Fruit fly (Drosophila melanogaster): ENCODE results near the gene Setd3.
A peak's percentile ranks its signal among the peaks of the same experiment; 100 is the strongest.

Setd3 gene

DNA sequence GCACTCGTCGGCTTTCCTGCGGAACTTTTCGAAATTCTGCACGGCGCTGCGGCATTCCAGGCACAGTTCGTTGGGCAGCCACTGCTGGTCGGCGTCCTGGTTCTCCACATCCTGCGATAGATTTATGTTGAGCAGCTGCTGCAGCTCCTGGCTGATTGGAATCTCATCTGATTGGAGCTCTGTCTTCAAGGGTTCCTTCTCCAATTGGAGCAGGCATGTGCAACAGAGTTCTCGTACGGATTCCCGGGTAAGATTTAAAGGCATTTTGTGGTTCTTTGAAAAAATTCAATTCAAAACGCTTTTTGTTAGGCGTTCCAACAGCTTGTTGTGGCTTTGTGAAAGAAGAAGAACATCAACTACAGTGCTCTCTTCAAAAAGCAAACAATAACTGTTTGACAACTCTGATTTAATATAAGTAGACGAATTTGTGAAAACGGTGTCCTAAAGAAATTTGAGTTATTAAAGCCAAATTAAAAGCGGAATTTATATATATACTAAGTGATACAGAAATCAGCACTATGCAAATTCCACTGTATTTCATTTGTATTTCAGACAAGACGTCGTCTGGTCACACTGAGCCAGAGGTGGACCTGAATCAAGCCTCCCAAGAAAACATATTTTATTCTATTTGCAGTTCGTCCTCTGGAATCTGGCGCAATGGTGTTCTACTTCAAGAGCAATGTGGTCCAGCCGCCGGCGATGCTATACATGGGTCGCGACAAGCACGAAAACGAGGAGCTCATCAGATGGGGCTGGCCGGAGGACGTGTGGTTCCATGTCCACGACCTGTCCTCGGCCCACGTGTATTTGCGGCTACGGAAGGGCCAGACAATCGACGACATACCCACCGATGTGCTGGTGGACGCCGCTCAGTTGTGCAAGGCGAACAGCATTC is 45.0 kb upstream of the Setd3 start, which contains the start of the genes CG3032 and CG4593 (continued):
- peak in 1 of 2 experiments; percentile 60 for TF ChIP-seq crp (GFP tag; optimal IDR thresholded peaks at IDR 0.05)
- no peak for TF ChIP-seq Trl (optimal IDR thresholded peaks at IDR 0.05)
- peak; percentile 80 for TF ChIP-seq Trl (GFP tag; optimal IDR thresholded peaks at IDR 0.05)
- TF ChIP-seq CG7786 (GFP tag; optimal IDR thresholded peaks at IDR 0.05) = peak; percentile 72
- TF ChIP-seq CG6654 (GFP tag; optimal IDR thresholded peaks at IDR 0.05) = peak; percentile 44
- TF ChIP-seq btn (GFP tag; optimal IDR thresholded peaks at IDR 0.05) = no peak
- TF ChIP-seq CG32532 (GFP tag; IDR thresholded peaks at IDR 0.05) = peak; percentile 92
- TF ChIP-seq CG33213 (GFP tag; optimal IDR thresholded peaks at IDR 0.05) = peak; percentile 64
- peak; percentile 25 for TF ChIP-seq Usf (GFP tag; optimal IDR thresholded peaks at IDR 0.05)
- TF ChIP-seq corto (GFP tag; optimal IDR thresholded peaks at IDR 0.05) = no peak
- TF ChIP-seq CG1603 (tag; optimal IDR thresholded peaks at IDR 0.05) = peak; percentile 83
- peak; percentile 58 for TF ChIP-seq D19B (GFP tag; optimal IDR thresholded peaks at IDR 0.05)
- TF ChIP-seq Fer3 (tag; optimal IDR thresholded peaks at IDR 0.05) = peak; percentile 82
- TF ChIP-seq CrebB (tag; optimal IDR thresholded peaks at IDR 0.05) = peak; percentile 65
- TF ChIP-seq hb (GFP tag; IDR thresholded peaks at IDR 0.05; ENCODE audit: partially characterized antibody) = no peak
- TF ChIP-seq CG17829 (tag; optimal IDR thresholded peaks at IDR 0.05) = peak; percentile 74
- peak; percentile 77 for TF ChIP-seq CG13424 (tag; optimal IDR thresholded peaks at IDR 0.05)
- TF ChIP-seq Hsf (GFP tag; optimal IDR thresholded peaks at IDR 0.05) = peak; percentile 88
- TF ChIP-seq Elba2 (GFP tag; optimal IDR thresholded peaks at IDR 0.05) = no peak
- peak; percentile 76 for TF ChIP-seq ssp (GFP tag; IDR thresholded peaks at IDR 0.05)
- peak; percentile 35 for TF ChIP-seq CG6854 (GFP tag; optimal IDR thresholded peaks at IDR 0.05)
- peak; percentile 82 for TF ChIP-seq CG2712 (tag; optimal IDR thresholded peaks at IDR 0.05)
- TF ChIP-seq CG10431 (GFP tag; optimal IDR thresholded peaks at IDR 0.05) = no peak
- TF ChIP-seq jumu (GFP tag; optimal IDR thresholded peaks at IDR 0.05) = peak; percentile 57
- TF ChIP-seq gem (tag; optimal IDR thresholded peaks at IDR 0.05) = peak; percentile 89
- no peak for TF ChIP-seq CG16813 (GFP tag; IDR thresholded peaks at IDR 0.05; ENCODE audit: partially characterized antibody)
- TF ChIP-seq Dp (GFP tag; optimal IDR thresholded peaks at IDR 0.05) = peak; percentile 28
- peak; percentile 47 for TF ChIP-seq CG7928 (GFP tag; optimal IDR thresholded peaks at IDR 0.05)
- TF ChIP-seq CG13894 (tag; optimal IDR thresholded peaks at IDR 0.05) = peak; percentile 60
- peak; percentile 57 for TF ChIP-seq CG2116 (GFP tag; optimal IDR thresholded peaks at IDR 0.05)
- TF ChIP-seq Med (GFP tag) = peak; percentile 95
- TF ChIP-seq caup (GFP tag; optimal IDR thresholded peaks at IDR 0.05; ENCODE audit: severe bottlenecking) = peak; percentile 70
- no peak for TF ChIP-seq CkIIα-i1 (GFP tag; IDR thresholded peaks at IDR 0.05)
- TF ChIP-seq CG12236 (GFP tag; optimal IDR thresholded peaks at IDR 0.05) = peak; percentile 4
- peak; percentile 81 for TF ChIP-seq CG3281 (GFP tag; optimal IDR thresholded peaks at IDR 0.05)
- peak; percentile 20 for TF ChIP-seq en (GFP tag; optimal IDR thresholded peaks at IDR 0.05)
- no peak for TF ChIP-seq aop (GFP tag; IDR thresholded peaks at IDR 0.05)
- TF ChIP-seq CG4854 (GFP tag; optimal IDR thresholded peaks at IDR 0.05) = peak; percentile 61
- TF ChIP-seq Dip3 (GFP tag; optimal IDR thresholded peaks at IDR 0.05) = peak; percentile 86
- peak; percentile 84 for TF ChIP-seq PHDP (tag; optimal IDR thresholded peaks at IDR 0.05)
- TF ChIP-seq Optix (GFP tag; IDR thresholded peaks at IDR 0.05) = peak; percentile 68; the same call in 2 of the 3 replicates
- peak; percentile 90 for TF ChIP-seq Mrtf (GFP tag; IDR thresholded peaks at IDR 0.05)
- TF ChIP-seq rib (GFP tag; IDR thresholded peaks at IDR 0.05) = peak; percentile 81
- peak; percentile 97 for TF ChIP-seq Ets65A (GFP tag)
- peak; percentile 5 for TF ChIP-seq CTCF (GFP tag; optimal IDR thresholded peaks at IDR 0.05)
- no peak for TF ChIP-seq CG15073 (GFP tag; optimal IDR thresholded peaks at IDR 0.05)
- no peak for TF ChIP-seq bbx (GFP tag; IDR thresholded peaks at IDR 0.05; ENCODE audit: partially characterized antibody)
- TF ChIP-seq CG17568 (GFP tag; optimal IDR thresholded peaks at IDR 0.05) = peak; percentile 69
- TF ChIP-seq lab (GFP tag; optimal IDR thresholded peaks at IDR 0.05) = peak; percentile 89
